Fruit fly (Drosophila melanogaster): Measurements from ENCODE around the gene glob2.

glob2 gene

DNA sequence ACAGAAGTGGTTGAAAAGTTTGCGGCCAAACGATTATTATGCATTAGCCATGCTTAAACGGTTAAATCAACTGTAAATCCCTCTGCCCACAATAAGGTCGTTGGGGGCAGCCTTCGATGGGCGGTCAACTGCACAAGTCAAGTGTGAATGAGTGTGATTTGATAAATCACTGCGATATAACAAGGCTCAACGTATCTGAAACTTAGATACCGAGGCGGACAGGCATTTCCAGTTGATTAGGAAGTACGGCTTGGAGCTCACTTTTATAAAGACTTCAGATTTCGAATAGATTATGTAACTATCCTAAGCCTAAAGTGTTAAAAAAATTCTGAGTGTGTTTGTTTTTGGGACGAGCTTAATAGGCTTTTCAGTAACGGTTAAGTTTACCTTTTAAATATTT lies 28.2 kb downstream of the glob2 start, which contains the start of gene CG2336:
TSS of gene CG2336 (plus strand) at position 301 of the 400 bp plus-strand sequence.
- TF ChIP-seq Sin3A (optimal IDR thresholded peaks at IDR 0.05) (no peak), psq (optimal IDR thresholded peaks at IDR 0.05) (no peak), ttk (optimal IDR thresholded peaks at IDR 0.05) (no peak), insv (optimal IDR thresholded peaks at IDR 0.05) (no peak), h (optimal IDR thresholded peaks at IDR 0.05) (no peak), Myc (optimal IDR thresholded peaks at IDR 0.05) (no peak)

DNA sequence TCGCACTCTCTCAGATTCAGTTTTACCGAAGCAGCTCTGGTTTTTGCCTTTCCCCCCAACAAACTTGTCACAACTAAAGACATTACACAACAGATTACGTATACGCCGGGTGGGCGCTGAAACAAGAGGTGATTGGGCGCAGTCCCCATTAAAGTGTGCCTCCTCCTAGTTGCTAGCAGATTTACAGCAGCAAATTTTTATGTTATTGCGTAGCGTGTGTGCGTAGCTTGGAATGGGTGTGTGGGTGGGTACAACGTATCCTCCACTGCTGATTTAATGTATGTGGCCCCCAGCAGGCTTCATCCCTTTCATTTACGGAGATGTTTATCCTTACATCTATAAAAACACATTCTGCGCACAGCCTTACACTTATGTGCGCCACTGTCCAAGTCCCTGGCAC lies 39.9 kb downstream of the glob2 start:
- TF ChIP-seq h (optimal IDR thresholded peaks at IDR 0.05) (no peak), ttk (optimal IDR thresholded peaks at IDR 0.05) (no peak), insv (optimal IDR thresholded peaks at IDR 0.05) (no peak), psq (optimal IDR thresholded peaks at IDR 0.05) (no peak), Myc (optimal IDR thresholded peaks at IDR 0.05) (no peak), Sin3A (optimal IDR thresholded peaks at IDR 0.05) (no peak)

DNA sequence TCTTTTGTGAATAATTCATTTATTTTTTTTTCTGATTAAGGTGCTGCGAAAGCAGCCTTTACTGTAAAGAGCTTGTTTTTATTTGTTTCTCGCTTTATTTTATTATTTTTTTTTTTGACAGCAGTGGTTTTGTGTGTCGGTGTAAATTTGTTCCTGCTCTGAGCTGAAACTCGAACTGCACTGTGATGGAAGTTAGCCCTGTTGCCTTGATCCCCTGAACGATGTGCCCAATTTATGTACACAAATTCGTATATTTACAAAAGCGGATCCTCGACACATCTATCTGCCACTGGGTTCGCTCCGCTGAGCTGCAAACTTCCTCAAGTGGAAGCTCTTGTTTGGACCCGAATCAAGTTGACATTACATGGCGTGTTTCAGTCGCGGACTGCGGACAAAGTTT lies 48.5 kb downstream of the glob2 start, which contains the start of gene CG1137:
TSS of gene CG1137 (minus strand) at position 101 of the 400 bp plus-strand sequence.
- no peak for TF ChIP-seq psq (optimal IDR thresholded peaks at IDR 0.05)
- TF ChIP-seq h (optimal IDR thresholded peaks at IDR 0.05) = no peak
- TF ChIP-seq Myc (optimal IDR thresholded peaks at IDR 0.05) = no peak
- TF ChIP-seq ttk (optimal IDR thresholded peaks at IDR 0.05) = no peak
- no peak for TF ChIP-seq insv (optimal IDR thresholded peaks at IDR 0.05)
- TF ChIP-seq Sin3A (optimal IDR thresholded peaks at IDR 0.05) = no peak

All from Kc167 (cell line).